Fruit fly (Drosophila melanogaster): ENCODE results near the gene Rlip.

DNA sequence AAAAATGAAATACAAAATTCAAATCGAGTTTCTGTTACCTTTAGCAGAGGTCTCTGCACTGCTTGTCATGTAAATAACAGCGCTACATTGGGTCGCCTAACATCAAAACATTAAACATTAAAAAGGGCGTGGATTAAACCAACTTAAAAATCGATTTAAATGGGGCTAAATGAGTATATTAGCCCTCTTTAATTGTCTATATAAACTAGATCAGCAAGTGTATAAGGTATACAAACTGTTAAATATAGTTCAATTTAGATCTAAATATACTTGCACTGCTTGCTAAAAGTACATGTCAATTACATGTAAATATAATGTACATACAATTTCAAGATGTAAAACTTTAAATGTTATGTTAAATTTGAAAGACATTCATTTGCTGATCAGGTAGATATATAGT is 52.3 kb downstream of the Rlip start:
- TF ChIP-seq Meics (GFP tag; optimal IDR thresholded peaks at IDR 0.05) (no peak), salm (tag; optimal IDR thresholded peaks at IDR 0.05) (no peak), Sry-δ (GFP tag; optimal IDR thresholded peaks at IDR 0.05) (no peak)
